Fruit fly (Drosophila melanogaster) whole organism, adult: ENCODE data around the gene CG17931.

Experiments
- Crg-1 ChIP-seq: fragments of 200-800 bp; sonication (Bioruptor generic); optimal IDR thresholded peaks from 2 replicates; lab custom pipeline; 2016; ENCODE audit warnings: missing biosample characterization, missing genetic modification characterization
- kay ChIP-seq: fragments of 200-800 bp; sonication (Bioruptor generic); peaks from one replicate; lab custom pipeline; 2016; ENCODE audit warnings: missing biosample characterization, missing genetic modification characterization, borderline replicate concordance
- toe ChIP-seq: fragments of 200-800 bp; sonication (Bioruptor generic); optimal IDR thresholded peaks from 2 replicates; lab custom pipeline; 2016; ENCODE audit warnings: missing biosample characterization, missing genetic modification characterization

- peak; percentile 14 for TF ChIP-seq kay (GFP tag; lab: Kevin White, UChicago)
- no peak for TF ChIP-seq toe (GFP tag; lab: Kevin White, UChicago)
- TF ChIP-seq Crg-1 (GFP tag; lab: Kevin White, UChicago): no peak
Observed at dm6 chr3R:16340610-16341009, 18.7 kb downstream of the CG17931 start.
